Fruit fly (Drosophila melanogaster) whole organism, embryonic: ENCODE results near the gene CG13476.

Experiments
- Atf-2 ChIP-seq: fragments of 200-800 bp; sonication (Bioruptor generic); optimal IDR thresholded peaks from 2 replicates; lab custom pipeline; 2016; ENCODE audit warnings: missing biosample characterization, missing genetic modification characterization
- Atf3 ChIP-seq: fragments of 200-800 bp; sonication (Bioruptor generic); optimal IDR thresholded peaks from 3 replicates; lab custom pipeline; 2016; ENCODE audit warnings: missing biosample characterization, missing genetic modification characterization
- CG10274 ChIP-seq: fragments of 200-800 bp; sonication (Bioruptor generic); optimal IDR thresholded peaks from 3 replicates; lab custom pipeline; 2017; ENCODE audit warnings: missing biosample characterization, mild to moderate bottlenecking, missing genetic modification characterization
- CG11085 ChIP-seq: fragments of 200-800 bp; sonication (Bioruptor generic); IDR thresholded peaks from 2 replicates; pipeline ENCODE4 v1.3.6; 2022; ENCODE audit warnings: missing biosample characterization, missing genetic modification characterization
- CG11695 ChIP-seq: fragments of 200-800 bp; sonication (Bioruptor generic); IDR thresholded peaks from 3 replicates; pipeline ENCODE4 v1.3.6; 2022; ENCODE audit warnings: missing biosample characterization, missing genetic modification characterization
- CG12744 ChIP-seq: fragments of 200-800 bp; sonication (Bioruptor generic); optimal IDR thresholded peaks from 2 replicates; lab custom pipeline; 2016; ENCODE audit warnings: missing biosample characterization, missing genetic modification characterization
- CG13296 ChIP-seq: fragments of 200-800 bp; sonication (Bioruptor generic); optimal IDR thresholded peaks from 3 replicates; lab custom pipeline; 2018; ENCODE audit warnings: missing biosample characterization, mild to moderate bottlenecking, missing genetic modification characterization
- CG15011 ChIP-seq: fragments of 200-800 bp; sonication (Bioruptor generic); optimal IDR thresholded peaks from 3 replicates; lab custom pipeline; 2018; ENCODE audit warnings: missing biosample characterization, mild to moderate bottlenecking, missing genetic modification characterization
- CG16813 ChIP-seq: fragments of 200-800 bp; sonication (Bioruptor generic); IDR thresholded peaks from 3 replicates; pipeline ENCODE4 v1.3.6; 2022; ENCODE audit warnings: missing biosample characterization, missing genetic modification characterization; ENCODE audit not compliant: partially characterized antibody
- CG17328 ChIP-seq: fragments of 200-800 bp; sonication (Bioruptor generic); IDR thresholded peaks from 2 replicates; pipeline ENCODE4 v1.3.6; 2022; ENCODE audit warnings: missing biosample characterization, missing genetic modification characterization
- CG17385 ChIP-seq: fragments of 200-800 bp; sonication (Bioruptor generic); optimal IDR thresholded peaks from 3 replicates; lab custom pipeline; 2018; ENCODE audit warnings: missing biosample characterization, mild to moderate bottlenecking, missing genetic modification characterization
- CG3065 ChIP-seq: fragments of 200-800 bp; sonication (Bioruptor generic); optimal IDR thresholded peaks from 2 replicates; lab custom pipeline; 2016; ENCODE audit warnings: missing biosample characterization, missing genetic modification characterization
- CG3281 ChIP-seq: fragments of 200-800 bp; sonication (Bioruptor generic); optimal IDR thresholded peaks from 3 replicates; lab custom pipeline; 2017; ENCODE audit warnings: missing biosample characterization, mild to moderate bottlenecking, missing genetic modification characterization
- CG33213 ChIP-seq: fragments of 200-800 bp; sonication (Bioruptor generic); optimal IDR thresholded peaks from 3 replicates; lab custom pipeline; 2016; ENCODE audit warnings: missing biosample characterization, missing genetic modification characterization
- CG4424 ChIP-seq: fragments of 200-800 bp; sonication (Bioruptor generic); optimal IDR thresholded peaks from 3 replicates; lab custom pipeline; 2016; ENCODE audit warnings: missing biosample characterization, missing genetic modification characterization
- CG4617 ChIP-seq: fragments of 200-800 bp; sonication (Bioruptor generic); optimal IDR thresholded peaks from 3 replicates; lab custom pipeline; 2016; ENCODE audit warnings: missing biosample characterization, missing genetic modification characterization, borderline replicate concordance
- CG6272 ChIP-seq: fragments of 200-800 bp; sonication (Bioruptor generic); IDR thresholded peaks from 2 replicates; pipeline ENCODE4 v1.3.6; 2022; ENCODE audit warnings: missing biosample characterization, missing genetic modification characterization
- CG6683 ChIP-seq: fragments of 200-800 bp; sonication (Bioruptor generic); optimal IDR thresholded peaks from 2 replicates; lab custom pipeline; 2017; ENCODE audit warnings: missing biosample characterization, mild to moderate bottlenecking, missing genetic modification characterization, missing genetic modification reagents
- CG6765 ChIP-seq: fragments of 200-800 bp; sonication (Bioruptor generic); optimal IDR thresholded peaks from 3 replicates; lab custom pipeline; 2017; ENCODE audit warnings: missing biosample characterization, mild to moderate bottlenecking, missing genetic modification characterization
- CG7786 ChIP-seq: fragments of 200-800 bp; sonication (Bioruptor generic); optimal IDR thresholded peaks from 2 replicates; lab custom pipeline; 2016; ENCODE audit warnings: missing biosample characterization, missing genetic modification characterization
- CG8359 ChIP-seq: fragments of 200-800 bp; sonication (Bioruptor generic); optimal IDR thresholded peaks from 2 replicates; lab custom pipeline; 2017; ENCODE audit warnings: missing biosample characterization, mild to moderate bottlenecking, missing genetic modification characterization, borderline replicate concordance
- CG8924 ChIP-seq: fragments of 200-800 bp; optimal IDR thresholded peaks from 3 replicates; lab custom pipeline; 2019; ENCODE audit warnings: missing biosample characterization, mild to moderate bottlenecking, missing genetic modification characterization, moderate library complexity
- Chrac-16 ChIP-seq: fragments of 200-800 bp; sonication (Bioruptor generic); optimal IDR thresholded peaks from 3 replicates; lab custom pipeline; 2016; ENCODE audit warnings: missing biosample characterization, missing genetic modification characterization
- CkIIα-i1 ChIP-seq: fragments of 200-800 bp; sonication (Bioruptor generic); IDR thresholded peaks from 2 replicates; pipeline ENCODE4 v1.3.6; 2022; ENCODE audit warnings: missing biosample characterization, missing genetic modification characterization
- D19A ChIP-seq: fragments of 200-800 bp; optimal IDR thresholded peaks from 3 replicates; lab custom pipeline; 2019; ENCODE audit warnings: missing biosample characterization, mild to moderate bottlenecking, missing genetic modification characterization, moderate library complexity
- HLH3B ChIP-seq: fragments of 200-800 bp; sonication (Bioruptor generic); IDR thresholded peaks from 2 replicates; pipeline ENCODE4 v1.3.6; 2022; ENCODE audit warnings: missing biosample characterization, missing genetic modification characterization
- Jarid2 ChIP-seq: fragments of 200-800 bp; sonication (Bioruptor generic); optimal IDR thresholded peaks from 3 replicates; lab custom pipeline; 2017; ENCODE audit warnings: mild to moderate bottlenecking, missing biosample characterization, missing genetic modification reagents, missing genetic modification characterization
- Oli ChIP-seq: fragments of 200-800 bp; sonication (Bioruptor generic); optimal IDR thresholded peaks from 2 replicates; lab custom pipeline; 2018; ENCODE audit warnings: missing biosample characterization, mild to moderate bottlenecking, missing genetic modification characterization, moderate library complexity
- Pdp1 ChIP-seq, 2 experiments: fragments of 200-800 bp; sonication (Bioruptor generic); optimal IDR thresholded peaks; 3 replicates each; lab custom pipeline; 2016; ENCODE audit warnings: missing biosample characterization in 2 of 2, missing genetic modification characterization in 2 of 2, mild to moderate bottlenecking in 1 of 2, moderate library complexity in 1 of 2
- Rfx ChIP-seq: fragments of 200-800 bp; sonication (Bioruptor generic); IDR thresholded peaks from 2 replicates; pipeline ENCODE4 v1.3.6; 2022; ENCODE audit warnings: missing biosample characterization, missing genetic modification characterization
- ab ChIP-seq: fragments of 200-800 bp; sonication (Bioruptor generic); optimal IDR thresholded peaks from 2 replicates; lab custom pipeline; 2016; ENCODE audit warnings: missing biosample characterization, missing genetic modification characterization
- ara ChIP-seq: fragments of 200-800 bp; sonication (Bioruptor generic); IDR thresholded peaks from 2 replicates; pipeline ENCODE4 v1.3.6; 2022; ENCODE audit warnings: missing biosample characterization, missing genetic modification characterization
- br ChIP-seq: fragments of >200 bp; optimal IDR thresholded peaks from 2 replicates; lab custom pipeline; 2017
- cg ChIP-seq: fragments of 200-800 bp; sonication (Bioruptor generic); optimal IDR thresholded peaks from 3 replicates; lab custom pipeline; 2019; ENCODE audit warnings: missing biosample characterization, mild to moderate bottlenecking, missing genetic modification characterization, moderate library complexity
- crol ChIP-seq: fragments of 200-800 bp; sonication (Bioruptor generic); IDR thresholded peaks from 2 replicates; pipeline ENCODE4 v1.3.6; 2022; ENCODE audit warnings: missing biosample characterization, missing genetic modification characterization
- gcm ChIP-seq: fragments of 200-800 bp; sonication (Bioruptor generic); optimal IDR thresholded peaks from 2 replicates; lab custom pipeline; 2019; ENCODE audit warnings: missing biosample characterization, mild to moderate bottlenecking, missing genetic modification characterization, moderate library complexity
- gcm2 ChIP-seq: fragments of 200-800 bp; sonication (Bioruptor generic); optimal IDR thresholded peaks from 2 replicates; lab custom pipeline; 2016; ENCODE audit warnings: missing biosample characterization, missing genetic modification characterization
- gro ChIP-seq: fragments of 200-800 bp; sonication (Bioruptor generic); optimal IDR thresholded peaks from 2 replicates; lab custom pipeline; 2016; ENCODE audit warnings: missing biosample characterization, missing genetic modification characterization
- gsb ChIP-seq: fragments of 200-800 bp; sonication (Bioruptor generic); IDR thresholded peaks from 2 replicates; pipeline ENCODE4 v1.3.6; 2022; ENCODE audit warnings: missing biosample characterization, missing genetic modification characterization
- knrl ChIP-seq: fragments of 200-800 bp; sonication (Bioruptor generic); IDR thresholded peaks from 3 replicates; pipeline ENCODE4 v1.3.6; 2022; ENCODE audit warnings: missing biosample characterization, missing genetic modification characterization; ENCODE audit not compliant: partially characterized antibody
- mam ChIP-seq: fragments of 200-800 bp; sonication (Bioruptor generic); optimal IDR thresholded peaks from 3 replicates; lab custom pipeline; 2016; ENCODE audit warnings: missing biosample characterization, missing genetic modification characterization
- nau ChIP-seq: fragments of 200-800 bp; sonication (Bioruptor generic); optimal IDR thresholded peaks from 3 replicates; lab custom pipeline; 2017; ENCODE audit warnings: missing biosample characterization, mild to moderate bottlenecking, missing genetic modification characterization, missing genetic modification reagents
- nom ChIP-seq: fragments of 200-800 bp; sonication (Bioruptor generic); optimal IDR thresholded peaks from 2 replicates; lab custom pipeline; 2017; ENCODE audit warnings: missing biosample characterization, missing genetic modification characterization, mild to moderate bottlenecking, moderate library complexity, missing genetic modification reagents
- seq ChIP-seq: fragments of 200-800 bp; sonication (Bioruptor generic); IDR thresholded peaks from 2 replicates; pipeline ENCODE4 v1.3.6; 2022; ENCODE audit warnings: missing biosample characterization, missing genetic modification characterization
- slou ChIP-seq: fragments of 200-800 bp; sonication (Bioruptor generic); optimal IDR thresholded peaks from 3 replicates; lab custom pipeline; 2016; ENCODE audit warnings: missing biosample characterization, missing genetic modification characterization
- stwl ChIP-seq: fragments of 200-800 bp; sonication (Bioruptor generic); optimal IDR thresholded peaks from 3 replicates; lab custom pipeline; 2018; ENCODE audit warnings: missing biosample characterization, mild to moderate bottlenecking, missing genetic modification characterization, moderate library complexity
- ttk ChIP-seq: fragments of 200-800 bp; sonication (Bioruptor generic); IDR thresholded peaks from 2 replicates; pipeline ENCODE4 v2.1.2; 2022; ENCODE audit warnings: missing biosample characterization, missing genetic modification characterization
- tx ChIP-seq: fragments of 200-800 bp; sonication (Bioruptor generic); optimal IDR thresholded peaks from 2 replicates; lab custom pipeline; 2016; ENCODE audit warnings: missing biosample characterization, missing genetic modification characterization
- wor ChIP-seq: fragments of 200-800 bp; sonication (Bioruptor generic); IDR thresholded peaks from 2 replicates; pipeline ENCODE4 v1.3.6; 2022; ENCODE audit warnings: missing biosample characterization, missing genetic modification characterization
- zfh1 ChIP-seq: fragments of 200-800 bp; sonication (Bioruptor generic); IDR thresholded peaks from 3 replicates; pipeline ENCODE4 v1.3.6; 2022; ENCODE audit warnings: missing biosample characterization, missing genetic modification characterization
- zfh2 ChIP-seq: fragments of 200-800 bp; sonication (Bioruptor generic); optimal IDR thresholded peaks from 2 replicates; lab custom pipeline; 2016; ENCODE audit warnings: missing biosample characterization, missing genetic modification characterization

CG13476 gene

DNA sequence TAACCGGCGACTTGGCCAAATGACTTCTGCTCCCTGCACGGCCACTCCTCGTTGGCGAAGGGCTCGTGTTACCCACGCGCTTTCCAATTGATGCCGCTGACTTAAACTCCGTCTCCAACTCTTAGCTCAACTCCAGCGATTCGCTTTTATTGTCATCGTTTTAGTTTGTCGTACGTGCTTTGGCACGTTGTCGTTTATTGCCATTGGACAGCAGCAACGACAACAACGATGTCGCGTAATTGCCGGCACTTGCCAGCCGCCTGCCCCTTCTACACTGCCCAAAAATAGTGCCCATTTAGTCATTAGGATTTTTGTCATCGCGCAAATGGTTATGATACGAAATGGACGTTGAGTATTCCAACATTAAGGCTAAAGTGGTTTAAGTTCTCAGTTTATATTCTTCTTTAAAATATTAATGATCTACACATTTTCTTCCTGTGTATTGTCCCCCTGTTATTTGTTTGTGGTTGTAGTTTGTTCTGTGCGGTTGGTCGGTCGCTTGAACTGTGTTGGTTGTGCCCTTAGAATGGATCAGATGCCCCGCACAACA lies 39.4 kb upstream of the CG13476 start (continued):
- TF ChIP-seq CG12744 (GFP tag; lab: Kevin White, UChicago) (peak; percentile 86), CG15011 (GFP tag; lab: Kevin White, UChicago) (peak; percentile 82), gcm (GFP tag; lab: Kevin White, UChicago) (peak; percentile 88), Jarid2 (peak; percentile 54), CG13296 (GFP tag; lab: Kevin White, UChicago) (peak; percentile 72), gro (peak; percentile 89), Pdp1 (GFP tag; optimal IDR thresholded peaks at IDR 0.05; lab: Kevin White, UChicago) (peak; percentile 82 to 91), gcm2 (peak; percentile 82), CG8359 (peak; percentile 79), wor (GFP tag; lab: Robert Waterston, UW) (peak; percentile 80), slou (GFP tag; lab: Kevin White, UChicago) (peak; percentile 80), ab (GFP tag; lab: Kevin White, UChicago) (peak; percentile 60), tx (GFP tag; lab: Kevin White, UChicago) (peak; percentile 79), zfh1 (GFP tag; lab: Robert Waterston, UW) (peak; percentile 92), CG10274 (GFP tag; lab: Kevin White, UChicago) (peak; percentile 70), Rfx (GFP tag; lab: Robert Waterston, UW) (peak; percentile 90), CG17385 (GFP tag; lab: Kevin White, UChicago) (peak; percentile 86), ara (GFP tag; lab: Robert Waterston, UW) (peak; percentile 92), stwl (tag; lab: Kevin White, UChicago) (peak; percentile 33), Atf-2 (GFP tag; lab: Kevin White, UChicago) (peak; percentile 86), CG4424 (peak; percentile 75), CG11085 (GFP tag; lab: Robert Waterston, UW) (peak; percentile 58), Chrac-16 (peak; percentile 87), D19A (tag; lab: Kevin White, UChicago) (peak; percentile 86), CG16813 (GFP tag; lab: Robert Waterston, UW) (no peak), cg (no peak), CkIIα-i1 (GFP tag; lab: Robert Waterston, UW) (no peak), nom (peak; percentile 76), CG3281 (GFP tag; lab: Kevin White, UChicago) (peak; percentile 85), knrl (no peak), CG3065 (GFP tag; lab: Kevin White, UChicago) (peak; percentile 81), br (lab: Kevin White, UChicago) (no peak), nau (peak; percentile 79), Atf3 (GFP tag; lab: Kevin White, UChicago) (peak; percentile 88), CG7786 (peak; percentile 83), CG8924 (peak; percentile 92), CG17328 (GFP tag; lab: Robert Waterston, UW) (peak; percentile 91), Oli (peak; percentile 92), seq (peak; percentile 83), ttk (GFP tag; lab: Robert Waterston, UW) (peak; percentile 86), gsb (GFP tag; lab: Robert Waterston, UW) (peak; percentile 68; the same call in 1 of the 2 replicates), CG6765 (peak; percentile 66), CG4617 (GFP tag; lab: Kevin White, UChicago) (peak; percentile 65), crol (GFP tag; lab: Robert Waterston, UW) (peak; percentile 53), HLH3B (GFP tag; lab: Robert Waterston, UW) (peak; percentile 89), CG6683 (GFP tag; lab: Kevin White, UChicago) (peak; percentile 78), CG6272 (peak; percentile 57; the same call in 1 of the 2 replicates), CG33213 (GFP tag; lab: Kevin White, UChicago) (peak; percentile 88), mam (peak; percentile 87), CG11695 (GFP tag; lab: Robert Waterston, UW) (peak; percentile 85), zfh2 (GFP tag; lab: Kevin White, UChicago) (peak; percentile 66)
